Worm (Caenorhabditis elegans) whole organism, young adult: ENCODE results near the gene got-2.2.

Experiments
- B0336.3 ChIP-seq: fragments of 200-800 bp; sonication (Bioruptor generic); IDR thresholded peaks from 2 replicates; pipeline ENCODE4 v1.3.6; 2022; ENCODE audit warnings: missing genetic modification characterization, missing compliant biosample characterization
- C06A6.2 ChIP-seq: fragments of 200-800 bp; sonication (Bioruptor generic); conservative IDR thresholded peaks from 2 replicates; pipeline ENCODE4 v1.3.6; 2022; ENCODE audit warnings: missing genetic modification characterization, missing compliant biosample characterization
- F10E7.11 ChIP-seq: sonication (generic microtip); optimal IDR thresholded peaks from 2 replicates; lab custom pipeline; 2017; ENCODE audit warnings: mild to moderate bottlenecking, missing genetic modification characterization, moderate library complexity, missing compliant biosample characterization
- F23B12.7 ChIP-seq: sonication (generic microtip); optimal IDR thresholded peaks from 2 replicates; lab custom pipeline; 2017; ENCODE audit warnings: missing genetic modification characterization, mild to moderate bottlenecking, missing compliant biosample characterization, antibody characterized with exemption, moderate library complexity; ENCODE audit not compliant: insufficient read depth
- F33H1.4 ChIP-seq: fragments of 200-800 bp; sonication (Bioruptor generic); IDR thresholded peaks from 2 replicates; pipeline ENCODE4 v1.3.6; 2022; ENCODE audit warnings: missing genetic modification reagents, missing genetic modification characterization, missing compliant biosample characterization
- F49E8.2 ChIP-seq: sonication (generic microtip); optimal IDR thresholded peaks from 3 replicates; lab custom pipeline; 2017; ENCODE audit warnings: missing genetic modification characterization, mild to moderate bottlenecking, missing compliant biosample characterization, antibody characterized with exemption, moderate library complexity; ENCODE audit not compliant: insufficient read depth
- F52B5.7 ChIP-seq: sonication (generic microtip); optimal IDR thresholded peaks from 2 replicates; lab custom pipeline; 2016; ENCODE audit warnings: mild to moderate bottlenecking, missing genetic modification characterization, missing compliant biosample characterization
- K11D2.4 ChIP-seq: fragments of 200-800 bp; sonication (Bioruptor generic); IDR thresholded peaks from 2 replicates; pipeline ENCODE4 v1.3.6; 2022; ENCODE audit warnings: missing genetic modification reagents, missing genetic modification characterization, missing compliant biosample characterization
- K12H6.12 ChIP-seq: fragments of 200-800 bp; sonication (Bioruptor generic); optimal IDR thresholded peaks from 2 replicates; lab custom pipeline; 2018; ENCODE audit warnings: mild to moderate bottlenecking, missing genetic modification characterization, missing compliant biosample characterization
- Y53G8AR.9 ChIP-seq: fragments of 200-800 bp; sonication (Bioruptor generic); conservative IDR thresholded peaks from 2 replicates; pipeline ENCODE4 v1.3.6; 2022; ENCODE audit warnings: missing genetic modification reagents, missing genetic modification characterization, missing compliant biosample characterization
- Y56A3A.18 ChIP-seq: fragments of 200-800 bp; sonication (Bioruptor generic); IDR thresholded peaks from 2 replicates; pipeline ENCODE4 v1.3.6; 2022; ENCODE audit warnings: missing genetic modification reagents, missing genetic modification characterization, missing compliant biosample characterization
- Y67H2A.10 ChIP-seq: fragments of 200-800 bp; sonication (Bioruptor generic); conservative IDR thresholded peaks from 2 replicates; pipeline ENCODE4 v1.3.6; 2022; ENCODE audit warnings: missing genetic modification reagents, missing genetic modification characterization, missing compliant biosample characterization
- atf-7 ChIP-seq: sonication (generic microtip); optimal IDR thresholded peaks from 2 replicates; lab custom pipeline; 2017; ENCODE audit warnings: mild to moderate bottlenecking, missing genetic modification characterization, missing compliant biosample characterization
- athp-1 ChIP-seq: sonication (generic microtip); optimal IDR thresholded peaks from 2 replicates; lab custom pipeline; 2017; ENCODE audit warnings: mild to moderate bottlenecking, missing genetic modification characterization, missing compliant biosample characterization
- attf-3 ChIP-seq: fragments of 200-800 bp; sonication (Bioruptor generic); conservative IDR thresholded peaks from 2 replicates; pipeline ENCODE4 v1.3.6; 2022; ENCODE audit warnings: missing genetic modification reagents, missing genetic modification characterization, missing compliant biosample characterization
- attf-5 ChIP-seq: fragments of 200-800 bp; sonication (Bioruptor generic); optimal IDR thresholded peaks from 2 replicates; lab custom pipeline; 2018; ENCODE audit warnings: mild to moderate bottlenecking, missing genetic modification characterization, missing compliant biosample characterization
- attf-6 ChIP-seq: fragments of 200-800 bp; sonication (Bioruptor generic); IDR thresholded peaks from 2 replicates; pipeline ENCODE4 v1.3.6; 2022; ENCODE audit warnings: missing genetic modification reagents, missing genetic modification characterization, missing compliant biosample characterization
- ceh-40 ChIP-seq: fragments of 200-800 bp; sonication (Bioruptor generic); IDR thresholded peaks from 2 replicates; pipeline ENCODE4 v1.3.6; 2022; ENCODE audit warnings: missing genetic modification characterization, missing compliant biosample characterization
- ceh-91 ChIP-seq: fragments of 200-800 bp; sonication (Bioruptor generic); IDR thresholded peaks from 2 replicates; pipeline ENCODE4 v1.3.6; 2022; ENCODE audit warnings: missing genetic modification reagents, missing genetic modification characterization, missing compliant biosample characterization
- dpl-1 ChIP-seq: fragments of 150-350 bp; optimal IDR thresholded peaks from 2 replicates; lab custom pipeline; 2014; ENCODE audit warnings: missing biosample characterization, missing genetic modification reagents, missing genetic modification characterization
- efl-1 ChIP-seq: fragments of 150-350 bp; optimal IDR thresholded peaks from 2 replicates; lab custom pipeline; 2014; ENCODE audit warnings: missing biosample characterization, missing genetic modification reagents, missing genetic modification characterization
- egl-18 ChIP-seq: fragments of 200-800 bp; sonication (Bioruptor generic); IDR thresholded peaks from 2 replicates; pipeline ENCODE4 v1.3.6; 2022; ENCODE audit warnings: missing genetic modification reagents, missing genetic modification characterization, missing compliant biosample characterization
- ekl-4 ChIP-seq: fragments of 200-800 bp; sonication (Bioruptor generic); IDR thresholded peaks from 2 replicates; pipeline ENCODE4 v1.3.6; 2022; ENCODE audit warnings: missing genetic modification reagents, missing genetic modification characterization, missing compliant biosample characterization
- fkh-3 ChIP-seq: sonication (generic microtip); optimal IDR thresholded peaks from 2 replicates; lab custom pipeline; 2016; ENCODE audit warnings: mild to moderate bottlenecking, missing genetic modification characterization, missing compliant biosample characterization
- him-1 ChIP-seq: sonication (generic microtip); optimal IDR thresholded peaks from 2 replicates; lab custom pipeline; 2016; ENCODE audit warnings: missing genotype, missing genetic modification reagents, missing genetic modification characterization, missing compliant biosample characterization
- lsl-1 ChIP-seq: fragments of 200-800 bp; sonication (Bioruptor generic); optimal IDR thresholded peaks from 2 replicates; lab custom pipeline; 2018; ENCODE audit warnings: mild to moderate bottlenecking, missing genetic modification characterization, moderate library complexity, missing compliant biosample characterization
- lsy-27 ChIP-seq: sonication (generic microtip); optimal IDR thresholded peaks from 2 replicates; lab custom pipeline; 2017; ENCODE audit warnings: missing genetic modification characterization, mild to moderate bottlenecking, missing compliant biosample characterization, antibody characterized with exemption, missing genotype, borderline replicate concordance; ENCODE audit not compliant: insufficient read depth
- madf-3 ChIP-seq: fragments of 200-800 bp; sonication (Bioruptor generic); IDR thresholded peaks from 2 replicates; pipeline ENCODE4 v1.3.6; 2022; ENCODE audit warnings: missing genetic modification reagents, missing genetic modification characterization, missing compliant biosample characterization
- madf-6 ChIP-seq: fragments of 200-800 bp; sonication (Bioruptor generic); IDR thresholded peaks from 2 replicates; pipeline ENCODE4 v1.3.6; 2022; ENCODE audit warnings: missing genetic modification reagents, missing genetic modification characterization, missing compliant biosample characterization
- madf-8 ChIP-seq: fragments of 200-800 bp; sonication (Bioruptor generic); conservative IDR thresholded peaks from 2 replicates; pipeline ENCODE4 v1.3.6; 2022; ENCODE audit warnings: missing genetic modification reagents, missing genetic modification characterization, missing compliant biosample characterization
- mcd-1 ChIP-seq: fragments of 200-800 bp; sonication (Bioruptor generic); IDR thresholded peaks from 2 replicates; pipeline ENCODE4 v1.3.6; 2022; ENCODE audit warnings: missing genetic modification reagents, missing genetic modification characterization, missing compliant biosample characterization
- mel-28 ChIP-seq: sonication (generic microtip); optimal IDR thresholded peaks from 2 replicates; lab custom pipeline; 2016; ENCODE audit warnings: borderline replicate concordance, mild to moderate bottlenecking, missing genetic modification characterization, missing compliant biosample characterization
- mes-4 ChIP-seq: sonication (generic microtip); optimal IDR thresholded peaks from 2 replicates; lab custom pipeline; 2016; ENCODE audit warnings: missing genotype, missing genetic modification characterization, missing compliant biosample characterization
- mxl-1 ChIP-seq: sonication (generic microtip); optimal IDR thresholded peaks from 2 replicates; lab custom pipeline; 2016; ENCODE audit warnings: missing genetic modification characterization, missing compliant biosample characterization
- nfya-2 ChIP-seq: fragments of 200-800 bp; sonication (Bioruptor generic); IDR thresholded peaks from 2 replicates; pipeline ENCODE4 v1.3.6; 2022; ENCODE audit warnings: missing genetic modification reagents, missing genetic modification characterization, missing compliant biosample characterization
- nhr-120 ChIP-seq: fragments of 200-800 bp; sonication (Bioruptor generic); IDR thresholded peaks from 2 replicates; pipeline ENCODE4 v1.3.6; 2022; ENCODE audit warnings: missing genetic modification characterization, missing compliant biosample characterization
- nhr-179 ChIP-seq: sonication (generic microtip); optimal IDR thresholded peaks from 2 replicates; lab custom pipeline; 2016; ENCODE audit warnings: mild to moderate bottlenecking, missing genetic modification characterization, missing compliant biosample characterization
- nhr-80 ChIP-seq: sonication (generic microtip); optimal IDR thresholded peaks from 2 replicates; lab custom pipeline; 2016; ENCODE audit warnings: missing genetic modification characterization, missing compliant biosample characterization
- rec-8 ChIP-seq, 2 experiments: sonication (generic microtip); optimal IDR thresholded peaks; 2 replicates each; lab custom pipeline; 2016; ENCODE audit warnings: mild to moderate bottlenecking in 2 of 2, missing genetic modification characterization in 2 of 2, missing genetic modification reagents in 2 of 2, missing genotype in 2 of 2, missing biosample characterization in 1 of 2, missing compliant biosample characterization in 1 of 2, moderate library complexity in 1 of 2
- somi-1 ChIP-seq: fragments of 200-800 bp; sonication (Bioruptor generic); optimal IDR thresholded peaks from 2 replicates; lab custom pipeline; 2018; ENCODE audit warnings: mild to moderate bottlenecking, missing genetic modification characterization, missing compliant biosample characterization
- sptf-2 ChIP-seq: fragments of 200-800 bp; sonication (Bioruptor generic); optimal IDR thresholded peaks from 2 replicates; lab custom pipeline; 2018; ENCODE audit warnings: mild to moderate bottlenecking, missing genetic modification characterization, missing compliant biosample characterization
- tlf-1 ChIP-seq: fragments of 200-800 bp; sonication (Bioruptor generic); optimal IDR thresholded peaks from 2 replicates; lab custom pipeline; 2018; ENCODE audit warnings: mild to moderate bottlenecking, missing genetic modification characterization, missing compliant biosample characterization
- unc-62 ChIP-seq: fragments of 150-350 bp; optimal IDR thresholded peaks from 2 replicates; lab custom pipeline; 2014; ENCODE audit warnings: missing biosample characterization, missing genetic modification reagents, missing genetic modification characterization
- xnd-1 ChIP-seq: sonication (generic microtip); optimal IDR thresholded peaks from 2 replicates; lab custom pipeline; 2016; ENCODE audit warnings: missing genotype, missing genetic modification reagents, missing genetic modification characterization, missing compliant biosample characterization
- ztf-18 ChIP-seq: sonication (generic microtip); optimal IDR thresholded peaks from 2 replicates; lab custom pipeline; 2016; ENCODE audit warnings: missing genotype, mild to moderate bottlenecking, missing genetic modification characterization, missing compliant biosample characterization
- ztf-25 ChIP-seq: fragments of 200-800 bp; sonication (Bioruptor generic); IDR thresholded peaks from 2 replicates; pipeline ENCODE4 v1.3.6; 2022; ENCODE audit warnings: missing genetic modification reagents, missing genetic modification characterization, missing compliant biosample characterization
- ztf-6 ChIP-seq: fragments of 200-800 bp; sonication (Bioruptor generic); IDR thresholded peaks from 2 replicates; pipeline ENCODE4 v1.3.6; 2022; ENCODE audit warnings: missing genetic modification reagents, missing genetic modification characterization, missing compliant biosample characterization

The got-2.2 gene

DNA sequence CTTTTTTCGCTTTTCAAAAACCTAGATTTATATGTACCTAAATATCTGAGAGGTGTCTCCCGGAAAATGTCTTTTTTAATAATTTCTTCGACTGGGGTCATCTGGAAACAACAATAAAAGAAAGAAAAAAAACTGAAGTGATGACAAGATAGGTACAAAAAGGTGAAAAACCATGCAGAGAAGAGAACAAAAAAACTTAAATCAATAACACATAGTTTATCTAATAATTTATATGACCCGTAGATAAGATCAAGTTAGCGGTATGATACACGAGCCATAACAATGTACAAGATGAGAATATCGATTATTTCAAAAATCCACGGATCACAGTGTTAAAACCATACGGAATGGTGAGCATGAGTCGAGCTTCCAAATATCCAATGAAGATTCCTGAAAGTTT is 34.5 kb upstream of the got-2.2 start, which contains the start of gene mtp-18:
Gene mtp-18 (minus strand): TSS at position 101 of the 400 bp plus-strand sequence.
- TF ChIP-seq somi-1 (no peak), lsl-1 (no peak), mes-4 (tag; lab: Kevin White, UChicago) (no peak), Y53G8AR.9 (GFP tag; lab: Robert Waterston, UW) (no peak), athp-1 (no peak), unc-62 (GFP tag; lab: Kevin White, UChicago) (no peak), attf-3 (GFP tag; lab: Robert Waterston, UW) (no peak), madf-6 (GFP tag; lab: Robert Waterston, UW) (no peak), nhr-179 (tag; lab: Kevin White, UChicago) (no peak), ztf-6 (no peak), nhr-80 (tag; lab: Kevin White, UChicago) (no peak), K11D2.4 (GFP tag; lab: Robert Waterston, UW) (no peak), mel-28 (tag; lab: Kevin White, UChicago) (no peak), efl-1 (GFP tag; lab: Kevin White, UChicago) (no peak)
- TF ChIP-seq, all 124 proteins: peak for 0

DNA sequence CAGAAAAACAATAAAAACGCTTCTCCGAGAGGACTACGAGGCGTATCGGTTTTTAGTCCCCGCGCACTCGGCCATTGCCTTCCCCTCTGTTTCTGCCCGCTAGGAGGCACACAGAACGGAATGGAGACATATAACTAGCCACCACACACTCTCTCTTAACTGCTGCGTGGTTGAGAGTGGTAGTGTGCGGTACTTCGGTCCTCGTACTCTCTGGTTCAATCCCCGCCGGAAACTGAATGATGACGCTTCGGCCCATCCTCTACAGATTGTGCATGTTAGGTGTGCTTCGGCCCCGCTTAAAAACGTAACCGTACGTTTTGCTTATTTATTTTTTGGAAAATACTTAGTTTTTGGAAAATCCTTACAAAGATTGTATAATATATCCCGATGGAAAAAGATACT is 33.1 kb upstream of the got-2.2 start, which contains the start of gene T13C5.6:
Gene T13C5.6 (minus strand): TSS at position 1 of the 402 bp plus-strand sequence.
- TF ChIP-seq F33H1.4: peak; percentile 21; the same call in 1 of the 2 replicates
- peak; percentile 76 for TF ChIP-seq fkh-3
- 0 out of 2 replicates have a peak, but pooled peaks have one; percentile 37 for TF ChIP-seq nfya-2 (GFP tag; lab: Robert Waterston, UW)
- peak; percentile 84 for TF ChIP-seq F23B12.7 (tag; lab: Kevin White, UChicago)
- peak; percentile 30 for TF ChIP-seq lsy-27
- TF ChIP-seq atf-7 (tag; lab: Kevin White, UChicago): peak; percentile 87
- peak; percentile 22 for TF ChIP-seq lsl-1
- TF ChIP-seq C06A6.2 (GFP tag; lab: Robert Waterston, UW): peak; percentile 75; the same call in 1 of the 2 replicates
- TF ChIP-seq attf-6 (GFP tag; lab: Robert Waterston, UW): no peak
- TF ChIP-seq attf-5 (GFP tag; lab: Kevin White, UChicago): peak; percentile 89
- TF ChIP-seq Y67H2A.10 (GFP tag; lab: Robert Waterston, UW): 0 out of 2 replicates have a peak, but pooled peaks have one; percentile 26
- peak; percentile 49 for TF ChIP-seq him-1 (tag; lab: Kevin White, UChicago)
- TF ChIP-seq F49E8.2: no peak
- peak; percentile 87 for TF ChIP-seq ekl-4 (GFP tag; lab: Robert Waterston, UW)
- TF ChIP-seq nhr-179 (tag; lab: Kevin White, UChicago): peak; percentile 79
- TF ChIP-seq Y56A3A.18 (GFP tag; lab: Robert Waterston, UW): peak; percentile 91
- TF ChIP-seq ztf-18 (tag; lab: Kevin White, UChicago): peak; percentile 77
- TF ChIP-seq mxl-1: peak; percentile 68
- peak; percentile 72; the same call in 1 of the 2 replicates for TF ChIP-seq nhr-120
- no peak for TF ChIP-seq ceh-40 (GFP tag; lab: Robert Waterston, UW)
- peak; percentile 65; the same call in 1 of the 2 replicates for TF ChIP-seq egl-18 (GFP tag; lab: Robert Waterston, UW)
- TF ChIP-seq K12H6.12 (tag; lab: Kevin White, UChicago): peak; percentile 95
- peak; percentile 74 for TF ChIP-seq mcd-1 (GFP tag; lab: Robert Waterston, UW)
- TF ChIP-seq F52B5.7: peak; percentile 89
- no peak for TF ChIP-seq madf-8 (GFP tag; lab: Robert Waterston, UW)
- no peak for TF ChIP-seq ceh-91 (GFP tag; lab: Robert Waterston, UW)
- TF ChIP-seq xnd-1 (tag; lab: Kevin White, UChicago): no peak
- no peak for TF ChIP-seq dpl-1 (GFP tag; lab: Kevin White, UChicago)
- TF ChIP-seq sptf-2 (GFP tag; lab: Kevin White, UChicago): peak; percentile 67
- peak; percentile 78 to 93 for TF ChIP-seq rec-8 (tag; optimal IDR thresholded peaks at IDR 0.05; lab: Kevin White, UChicago)
- no peak for TF ChIP-seq F10E7.11 (tag; lab: Kevin White, UChicago)
- peak; percentile 85; the same call in 1 of the 2 replicates for TF ChIP-seq B0336.3 (GFP tag; lab: Robert Waterston, UW)
- TF ChIP-seq madf-3: no peak
- TF ChIP-seq ztf-25 (GFP tag; lab: Robert Waterston, UW): peak; percentile 87
- peak; percentile 72 for TF ChIP-seq tlf-1 (GFP tag; lab: Kevin White, UChicago)
